Worm (Caenorhabditis elegans) whole organism, L4/young adult: ENCODE data around the gene fbxb-112.

ENCODE experiments used
- W03F9.2 ChIP-seq: fragments of 150-350 bp; optimal IDR thresholded peaks from 2 replicates; lab custom pipeline; 2014; ENCODE audit warnings: missing biosample characterization, missing genetic modification characterization
- dao-5 ChIP-seq: sonication (generic microtip); optimal IDR thresholded peaks from 2 replicates; lab custom pipeline; 2016; ENCODE audit warnings: missing genotype, missing genetic modification characterization, moderate library complexity, missing compliant biosample characterization
- him-1 ChIP-seq: sonication (generic microtip); optimal IDR thresholded peaks from 2 replicates; lab custom pipeline; 2016; ENCODE audit warnings: missing genotype, missing genetic modification reagents, missing genetic modification characterization, missing compliant biosample characterization

fbxb-112 gene

ce11 chrII:3527460-3527859 lies 36.6 kb downstream of the fbxb-112 start:
- TF ChIP-seq dao-5 (tag; lab: Kevin White, UChicago) = no peak
- no peak for TF ChIP-seq W03F9.2
- TF ChIP-seq him-1 (tag; lab: Kevin White, UChicago) = no peak

ce11 chrII:3528256-3528655 lies 37.4 kb downstream of the fbxb-112 start, which contains the start of gene ncs-6:
TSS of gene ncs-6 (minus strand) at chrII:3528516.
- TF ChIP-seq him-1 (tag; lab: Kevin White, UChicago) (no peak), W03F9.2 (no peak), dao-5 (tag; lab: Kevin White, UChicago) (no peak)

- TF ChIP-seq dao-5 (tag; lab: Kevin White, UChicago) (no peak), W03F9.2 (no peak), him-1 (tag; lab: Kevin White, UChicago) (no peak)
These were observed 49.3 kb downstream of the fbxb-112 start for ce11 chrII:3540151-3540550.
